Worm (Caenorhabditis elegans): Measurements from ENCODE around the gene gbh-2.

Gene gbh-2

ce11 chrII:8483793-8484186 is 1.9 kb upstream of the gbh-2 start, which contains the start of gene taap-1:
Gene taap-1, minus strand, starts transcription at chrII:8483871.
- TF ChIP-seq ztf-29 (GFP tag; IDR thresholded peaks at IDR 0.05), result no peak
- no peak for TF ChIP-seq ref-1 (GFP tag; conservative IDR thresholded peaks at IDR 0.05)
- no peak for TF ChIP-seq cog-1 (tag; optimal IDR thresholded peaks at IDR 0.05)
- TF ChIP-seq T22C8.4 (GFP tag; IDR thresholded peaks at IDR 0.05), result no peak
- no peak for TF ChIP-seq ztf-23 (GFP tag; IDR thresholded peaks at IDR 0.05)
- TF ChIP-seq med-1 (GFP tag; optimal IDR thresholded peaks at IDR 0.05; ENCODE audit: insufficient read depth), result no peak
- TF ChIP-seq klf-2 (GFP tag; conservative IDR thresholded peaks at IDR 0.05), result no peak
- TF ChIP-seq tab-1 (GFP tag; IDR thresholded peaks at IDR 0.05), result no peak
- TF ChIP-seq flt-1 (GFP tag; IDR thresholded peaks at IDR 0.05), result no peak

- TF ChIP-seq ztf-29 (GFP tag; IDR thresholded peaks at IDR 0.05) (no peak), tab-1 (GFP tag; IDR thresholded peaks at IDR 0.05) (no peak), T22C8.4 (GFP tag; IDR thresholded peaks at IDR 0.05) (no peak), ztf-23 (GFP tag; IDR thresholded peaks at IDR 0.05) (no peak), flt-1 (GFP tag; IDR thresholded peaks at IDR 0.05) (no peak), ref-1 (GFP tag; conservative IDR thresholded peaks at IDR 0.05) (no peak), med-1 (GFP tag; optimal IDR thresholded peaks at IDR 0.05; ENCODE audit: insufficient read depth) (no peak), cog-1 (tag; optimal IDR thresholded peaks at IDR 0.05) (no peak), klf-2 (GFP tag; conservative IDR thresholded peaks at IDR 0.05) (no peak)
Measured at ce11 chrII:8484546-8484945, 1.1 kb upstream of the gbh-2 start.

ce11 chrII:8488123-8488522 is 2.4 kb downstream of the gbh-2 start:
- no peak for TF ChIP-seq flt-1 (GFP tag; IDR thresholded peaks at IDR 0.05)
- TF ChIP-seq ztf-23 (GFP tag; IDR thresholded peaks at IDR 0.05), result no peak
- TF ChIP-seq ref-1 (GFP tag; conservative IDR thresholded peaks at IDR 0.05), result no peak
- TF ChIP-seq T22C8.4 (GFP tag; IDR thresholded peaks at IDR 0.05), result no peak
- TF ChIP-seq tab-1 (GFP tag; IDR thresholded peaks at IDR 0.05), result no peak
- TF ChIP-seq ztf-29 (GFP tag; IDR thresholded peaks at IDR 0.05), result no peak
- TF ChIP-seq med-1 (GFP tag; optimal IDR thresholded peaks at IDR 0.05; ENCODE audit: insufficient read depth), result no peak
- TF ChIP-seq klf-2 (GFP tag; conservative IDR thresholded peaks at IDR 0.05), result no peak
- no peak for TF ChIP-seq cog-1 (tag; optimal IDR thresholded peaks at IDR 0.05)

ce11 chrII:8494228-8494717 is 8.6 kb downstream of the gbh-2 start, which contains the start of gene M05D6.9:
Gene M05D6.9, plus strand, starts transcription at chrII:8494278.
- TF ChIP-seq ztf-23 (GFP tag; IDR thresholded peaks at IDR 0.05) (no peak), ref-1 (GFP tag; conservative IDR thresholded peaks at IDR 0.05) (no peak), med-1 (GFP tag; optimal IDR thresholded peaks at IDR 0.05; ENCODE audit: insufficient read depth) (no peak), klf-2 (GFP tag; conservative IDR thresholded peaks at IDR 0.05) (no peak), flt-1 (GFP tag; IDR thresholded peaks at IDR 0.05) (no peak), ztf-29 (GFP tag; IDR thresholded peaks at IDR 0.05) (no peak), cog-1 (tag; optimal IDR thresholded peaks at IDR 0.05) (no peak), tab-1 (GFP tag; IDR thresholded peaks at IDR 0.05) (no peak), T22C8.4 (GFP tag; IDR thresholded peaks at IDR 0.05) (no peak)

ce11 chrII:8496184-8496583 is 10.5 kb downstream of the gbh-2 start:
- no peak for TF ChIP-seq klf-2 (GFP tag; conservative IDR thresholded peaks at IDR 0.05)
- no peak for TF ChIP-seq ztf-23 (GFP tag; IDR thresholded peaks at IDR 0.05)
- no peak for TF ChIP-seq flt-1 (GFP tag; IDR thresholded peaks at IDR 0.05)
- TF ChIP-seq ref-1 (GFP tag; conservative IDR thresholded peaks at IDR 0.05), result no peak
- no peak for TF ChIP-seq tab-1 (GFP tag; IDR thresholded peaks at IDR 0.05)
- no peak for TF ChIP-seq med-1 (GFP tag; optimal IDR thresholded peaks at IDR 0.05; ENCODE audit: insufficient read depth)
- TF ChIP-seq T22C8.4 (GFP tag; IDR thresholded peaks at IDR 0.05), result no peak
- TF ChIP-seq ztf-29 (GFP tag; IDR thresholded peaks at IDR 0.05), result no peak
- TF ChIP-seq cog-1 (tag; optimal IDR thresholded peaks at IDR 0.05), result no peak

ce11 chrII:8498173-8498572 is 12.5 kb downstream of the gbh-2 start:
- TF ChIP-seq ref-1 (GFP tag; conservative IDR thresholded peaks at IDR 0.05), result no peak
- no peak for TF ChIP-seq tab-1 (GFP tag; IDR thresholded peaks at IDR 0.05)
- TF ChIP-seq klf-2 (GFP tag; conservative IDR thresholded peaks at IDR 0.05), result no peak
- TF ChIP-seq ztf-29 (GFP tag; IDR thresholded peaks at IDR 0.05), result no peak
- no peak for TF ChIP-seq flt-1 (GFP tag; IDR thresholded peaks at IDR 0.05)
- no peak for TF ChIP-seq ztf-23 (GFP tag; IDR thresholded peaks at IDR 0.05)
- no peak for TF ChIP-seq T22C8.4 (GFP tag; IDR thresholded peaks at IDR 0.05)
- TF ChIP-seq med-1 (GFP tag; optimal IDR thresholded peaks at IDR 0.05; ENCODE audit: insufficient read depth), result no peak
- no peak for TF ChIP-seq cog-1 (tag; optimal IDR thresholded peaks at IDR 0.05)

ce11 chrII:8499021-8499420 is 13.3 kb downstream of the gbh-2 start:
- TF ChIP-seq ref-1 (GFP tag; conservative IDR thresholded peaks at IDR 0.05) (no peak), ztf-23 (GFP tag; IDR thresholded peaks at IDR 0.05) (no peak), klf-2 (GFP tag; conservative IDR thresholded peaks at IDR 0.05) (no peak), flt-1 (GFP tag; IDR thresholded peaks at IDR 0.05) (0 out of 2 replicates have a peak, but pooled peaks have one; percentile 47)

- TF ChIP-seq T22C8.4 (GFP tag; IDR thresholded peaks at IDR 0.05) (no peak), ztf-29 (GFP tag; IDR thresholded peaks at IDR 0.05) (no peak), klf-2 (GFP tag; conservative IDR thresholded peaks at IDR 0.05) (no peak), tab-1 (GFP tag; IDR thresholded peaks at IDR 0.05) (no peak), ref-1 (GFP tag; conservative IDR thresholded peaks at IDR 0.05) (no peak), ztf-23 (GFP tag; IDR thresholded peaks at IDR 0.05) (no peak), med-1 (GFP tag; optimal IDR thresholded peaks at IDR 0.05; ENCODE audit: insufficient read depth) (no peak), cog-1 (tag; optimal IDR thresholded peaks at IDR 0.05) (no peak), flt-1 (GFP tag; IDR thresholded peaks at IDR 0.05) (no peak)
Measured at ce11 chrII:8504074-8504724, 18.5 kb downstream of the gbh-2 start.

ce11 chrII:8506759-8507158 is 21.1 kb downstream of the gbh-2 start:
- no peak for TF ChIP-seq med-1 (GFP tag; optimal IDR thresholded peaks at IDR 0.05; ENCODE audit: insufficient read depth)
- no peak for TF ChIP-seq T22C8.4 (GFP tag; IDR thresholded peaks at IDR 0.05)
- no peak for TF ChIP-seq ztf-29 (GFP tag; IDR thresholded peaks at IDR 0.05)
- TF ChIP-seq ref-1 (GFP tag; conservative IDR thresholded peaks at IDR 0.05), result no peak
- TF ChIP-seq klf-2 (GFP tag; conservative IDR thresholded peaks at IDR 0.05), result no peak
- TF ChIP-seq ztf-23 (GFP tag; IDR thresholded peaks at IDR 0.05), result no peak
- no peak for TF ChIP-seq flt-1 (GFP tag; IDR thresholded peaks at IDR 0.05)
- no peak for TF ChIP-seq tab-1 (GFP tag; IDR thresholded peaks at IDR 0.05)
- no peak for TF ChIP-seq cog-1 (tag; optimal IDR thresholded peaks at IDR 0.05)

Data from whole organism, midembryonic.